Fruit fly (Drosophila melanogaster): Measurements from ENCODE around the gene CG1638.

- peak; percentile 36 for TF ChIP-seq EcR (GFP tag; optimal IDR thresholded peaks at IDR 0.05)
- TF ChIP-seq CG13204 (GFP tag; optimal IDR thresholded peaks at IDR 0.05) = no peak
- TF ChIP-seq CG15710 (tag; optimal IDR thresholded peaks at IDR 0.05) = peak; percentile 5
- TF ChIP-seq fd96Ca (GFP tag; IDR thresholded peaks at IDR 0.05) = no peak
Measured at dm6 chr3R:31608438-31609188, 18.2 kb downstream of the CG1638 start.
